Worm (Caenorhabditis elegans) whole organism, early embryonic: ENCODE data around the gene sgn-1.

Experiments
- F13C5.2 ChIP-seq: sonication (generic microtip); optimal IDR thresholded peaks from 2 replicates; lab custom pipeline; 2017; ENCODE audit warnings: mild to moderate bottlenecking, missing genetic modification characterization, inconsistent platforms, missing compliant biosample characterization
- aly-1 ChIP-seq: sonication (generic microtip); optimal IDR thresholded peaks from 2 replicates; lab custom pipeline; 2016; ENCODE audit warnings: missing genetic modification characterization, missing compliant biosample characterization
- flt-1 ChIP-seq: fragments of 200-800 bp; sonication (Bioruptor generic); IDR thresholded peaks from 2 replicates; pipeline ENCODE4 v1.3.6; 2022; ENCODE audit warnings: missing genetic modification characterization, missing compliant biosample characterization
- hnd-1 ChIP-seq: sonication (generic microtip); optimal IDR thresholded peaks from 2 replicates; lab custom pipeline; 2016; ENCODE audit warnings: missing genetic modification characterization, missing compliant biosample characterization

DNA sequence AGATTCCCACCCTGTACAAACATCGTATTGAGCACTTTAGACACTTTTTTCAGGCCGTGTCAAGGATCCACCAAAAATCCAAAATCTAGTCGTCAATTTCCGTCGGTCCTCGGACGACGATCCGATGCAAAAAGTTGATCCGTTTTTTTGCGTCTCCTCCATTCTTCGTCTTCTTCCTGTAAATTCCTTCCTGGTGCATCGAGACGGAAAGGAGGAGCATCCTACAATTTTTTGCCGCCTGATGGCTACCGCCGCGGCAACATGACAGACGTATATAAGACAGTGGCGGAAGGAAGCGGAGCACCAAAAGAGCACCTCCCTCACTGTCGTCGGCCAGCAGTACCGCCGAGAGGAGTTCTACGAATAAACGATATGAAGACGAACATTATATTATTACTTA lies 17.4 kb upstream of the sgn-1 start, which contains the start of gene appg-2:
- TF ChIP-seq flt-1 (GFP tag; lab: Robert Waterston, UW), result no peak
- TF ChIP-seq F13C5.2, result no peak
- TF ChIP-seq hnd-1, result no peak
- TF ChIP-seq aly-1 (tag; lab: Kevin White, UChicago), result no peak
